Fruit fly (Drosophila melanogaster) whole organism, embryonic: Measurements from ENCODE around the gene CG16779.

Experiments
- ATbp ChIP-seq: fragments of 200-800 bp; sonication (Bioruptor generic); optimal IDR thresholded peaks from 2 replicates; lab custom pipeline; 2017; ENCODE audit warnings: missing biosample characterization, mild to moderate bottlenecking, missing genetic modification characterization, missing genetic modification reagents
- Atf6 ChIP-seq: fragments of 200-800 bp; sonication (Bioruptor generic); IDR thresholded peaks from 2 replicates; pipeline ENCODE4 v1.3.6; 2022; ENCODE audit warnings: missing biosample characterization, missing genetic modification characterization
- Awh ChIP-seq: fragments of 200-800 bp; sonication (Bioruptor generic); IDR thresholded peaks from 2 replicates; pipeline ENCODE4, ENCODE4 v1.3.6; 2022; ENCODE audit warnings: missing biosample characterization, missing genetic modification characterization
- Bteb2 ChIP-seq: fragments of 200-800 bp; sonication (Bioruptor generic); optimal IDR thresholded peaks from 2 replicates; lab custom pipeline; 2016; ENCODE audit warnings: missing biosample characterization, missing genetic modification characterization
- CG1024 ChIP-seq: fragments of 200-800 bp; sonication (Bioruptor generic); IDR thresholded peaks from 2 replicates; pipeline ENCODE4 v1.3.6; 2022; ENCODE audit warnings: missing biosample characterization, missing genetic modification characterization
- CG10543 ChIP-seq: fragments of 200-800 bp; sonication (Bioruptor generic); optimal IDR thresholded peaks from 3 replicates; lab custom pipeline; 2017; ENCODE audit warnings: missing biosample characterization, mild to moderate bottlenecking, missing genetic modification characterization, moderate library complexity
- CG10654 ChIP-seq: fragments of 200-800 bp; sonication (Bioruptor generic); optimal IDR thresholded peaks from 2 replicates; lab custom pipeline; 2016; ENCODE audit warnings: missing biosample characterization, missing genetic modification characterization
- CG11695 ChIP-seq: fragments of 200-800 bp; sonication (Bioruptor generic); IDR thresholded peaks from 3 replicates; pipeline ENCODE4 v1.3.6; 2022; ENCODE audit warnings: missing biosample characterization, missing genetic modification characterization
- CG12236 ChIP-seq: fragments of 200-800 bp; sonication (Bioruptor generic); optimal IDR thresholded peaks from 2 replicates; lab custom pipeline; 2016; ENCODE audit warnings: missing biosample characterization, missing genetic modification characterization
- CG12391 ChIP-seq: fragments of 200-800 bp; sonication (Bioruptor generic); optimal IDR thresholded peaks from 3 replicates; lab custom pipeline; 2018; ENCODE audit warnings: missing biosample characterization, mild to moderate bottlenecking, missing genetic modification characterization, moderate library complexity
- CG14667 ChIP-seq: fragments of 200-800 bp; sonication (Bioruptor generic); IDR thresholded peaks from 2 replicates; pipeline ENCODE4 v1.3.6; 2022; ENCODE audit warnings: missing biosample characterization, missing genetic modification characterization
- CG14965 ChIP-seq: fragments of 200-800 bp; sonication (Bioruptor generic); optimal IDR thresholded peaks from 2 replicates; lab custom pipeline; 2016; ENCODE audit warnings: missing biosample characterization, missing genetic modification characterization, borderline replicate concordance
- CG15601 ChIP-seq: fragments of 200-800 bp; sonication (Bioruptor generic); optimal IDR thresholded peaks from 3 replicates; lab custom pipeline; 2019; ENCODE audit warnings: missing biosample characterization, mild to moderate bottlenecking, missing genetic modification characterization, moderate library complexity
- CG18599 ChIP-seq: fragments of 200-800 bp; sonication (Bioruptor generic); optimal IDR thresholded peaks from 3 replicates; lab custom pipeline; 2017; ENCODE audit warnings: missing biosample characterization, missing genetic modification characterization, mild to moderate bottlenecking, moderate library complexity, missing genetic modification reagents
- CG2116 ChIP-seq: fragments of 200-800 bp; sonication (Bioruptor generic); optimal IDR thresholded peaks from 3 replicates; lab custom pipeline; 2018; ENCODE audit warnings: missing biosample characterization, mild to moderate bottlenecking, missing genetic modification characterization
- CG30403 ChIP-seq: fragments of 200-800 bp; sonication (Bioruptor generic); optimal IDR thresholded peaks from 3 replicates; lab custom pipeline; 2016; ENCODE audit warnings: missing biosample characterization, missing genetic modification characterization
- CG3281 ChIP-seq: fragments of 200-800 bp; sonication (Bioruptor generic); optimal IDR thresholded peaks from 3 replicates; lab custom pipeline; 2017; ENCODE audit warnings: missing biosample characterization, mild to moderate bottlenecking, missing genetic modification characterization
- CG33213 ChIP-seq: fragments of 200-800 bp; sonication (Bioruptor generic); optimal IDR thresholded peaks from 3 replicates; lab custom pipeline; 2016; ENCODE audit warnings: missing biosample characterization, missing genetic modification characterization
- CG4360 ChIP-seq: fragments of 200-800 bp; sonication (Bioruptor generic); IDR thresholded peaks from 2 replicates; pipeline ENCODE4 v1.3.6; 2022; ENCODE audit warnings: missing biosample characterization, missing genetic modification characterization
- CG8478 ChIP-seq: fragments of >200 bp; optimal IDR thresholded peaks from 2 replicates; lab custom pipeline; 2018
- CG9817 ChIP-seq: fragments of 200-800 bp; sonication (Bioruptor generic); optimal IDR thresholded peaks from 2 replicates; lab custom pipeline; 2018; ENCODE audit warnings: missing biosample characterization, mild to moderate bottlenecking, missing genetic modification characterization, moderate library complexity
- CHES-1-like ChIP-seq: fragments of 200-800 bp; sonication (Bioruptor generic); optimal IDR thresholded peaks from 2 replicates; lab custom pipeline; 2016; ENCODE audit warnings: missing biosample characterization, missing genetic modification characterization
- Gug ChIP-seq: fragments of 200-800 bp; sonication (Bioruptor generic); IDR thresholded peaks from 4 replicates; pipeline ENCODE4 v1.3.6; 2022; ENCODE audit warnings: missing biosample characterization, missing genetic modification characterization
- HLH4C ChIP-seq: fragments of 200-800 bp; sonication (Bioruptor generic); IDR thresholded peaks from 3 replicates; pipeline ENCODE4 v1.3.6; 2022; ENCODE audit warnings: missing biosample characterization, missing genetic modification characterization; ENCODE audit not compliant: partially characterized antibody
- Hsf ChIP-seq: fragments of 200-800 bp; sonication (Bioruptor generic); optimal IDR thresholded peaks from 3 replicates; lab custom pipeline; 2016; ENCODE audit warnings: missing biosample characterization, missing genetic modification characterization
- Max ChIP-seq: fragments of 200-800 bp; sonication (Bioruptor generic); optimal IDR thresholded peaks from 2 replicates; lab custom pipeline; 2016; ENCODE audit warnings: missing biosample characterization, mild to moderate bottlenecking, missing genetic modification characterization
- Xrp1 ChIP-seq: fragments of 200-800 bp; sonication (Bioruptor generic); IDR thresholded peaks from 2 replicates; pipeline ENCODE4 v1.3.6; 2022; ENCODE audit warnings: missing biosample characterization, missing genetic modification characterization
- ash1 ChIP-seq: fragments of 200-800 bp; sonication (Bioruptor generic); optimal IDR thresholded peaks from 2 replicates; lab custom pipeline; 2018; ENCODE audit warnings: missing biosample characterization, mild to moderate bottlenecking, missing genetic modification characterization
- ato ChIP-seq: fragments of 200-800 bp; sonication (Bioruptor generic); IDR thresholded peaks from 2 replicates; pipeline ENCODE4 v1.3.6; 2022; ENCODE audit warnings: missing biosample characterization, missing genetic modification characterization; ENCODE audit not compliant: partially characterized antibody
- crc ChIP-seq: fragments of 200-800 bp; sonication (Bioruptor generic); optimal IDR thresholded peaks from 2 replicates; lab custom pipeline; 2016; ENCODE audit warnings: missing biosample characterization, missing genetic modification characterization
- dysf ChIP-seq: fragments of 200-800 bp; sonication (Bioruptor generic); IDR thresholded peaks from 3 replicates; pipeline ENCODE4 v1.3.6; 2022; ENCODE audit warnings: missing biosample characterization, missing genetic modification characterization
- ems ChIP-seq: fragments of 200-800 bp; sonication (Bioruptor generic); optimal IDR thresholded peaks from 3 replicates; lab custom pipeline; 2016; ENCODE audit warnings: missing biosample characterization, missing genetic modification characterization
- eve ChIP-seq, 2 experiments: fragments of >200 bp; optimal IDR thresholded peaks; 2 replicates each; lab custom pipeline; 2017; ENCODE audit warnings: missing biosample characterization in 2 of 2, missing genetic modification characterization in 2 of 2
- fu2 ChIP-seq: fragments of 200-800 bp; sonication (Bioruptor generic); optimal IDR thresholded peaks from 2 replicates; lab custom pipeline; 2016; ENCODE audit warnings: missing biosample characterization, missing genetic modification characterization
- gem ChIP-seq: fragments of 200-800 bp; sonication (Bioruptor generic); optimal IDR thresholded peaks from 2 replicates; lab custom pipeline; 2019; ENCODE audit warnings: missing biosample characterization, mild to moderate bottlenecking, missing genetic modification characterization, moderate library complexity
- grau ChIP-seq: fragments of 200-800 bp; optimal IDR thresholded peaks from 3 replicates; lab custom pipeline; 2019; ENCODE audit warnings: missing biosample characterization, mild to moderate bottlenecking, missing genetic modification characterization, moderate library complexity
- gsb ChIP-seq: fragments of 200-800 bp; sonication (Bioruptor generic); IDR thresholded peaks from 2 replicates; pipeline ENCODE4 v1.3.6; 2022; ENCODE audit warnings: missing biosample characterization, missing genetic modification characterization
- gt ChIP-seq: fragments of 200-800 bp; sonication (Bioruptor generic); IDR thresholded peaks from 2 replicates; pipeline ENCODE4 v1.3.6; 2022; ENCODE audit warnings: missing biosample characterization, missing genetic modification characterization
- h ChIP-seq: fragments of >200 bp; optimal IDR thresholded peaks from 2 replicates; lab custom pipeline; 2017
- hbn ChIP-seq: fragments of 200-800 bp; sonication (Bioruptor generic); IDR thresholded peaks from 2 replicates; pipeline ENCODE4 v1.3.6; 2022; ENCODE audit warnings: missing biosample characterization, missing genetic modification characterization; ENCODE audit not compliant: partially characterized antibody
- her ChIP-seq: fragments of 200-800 bp; sonication (Bioruptor generic); optimal IDR thresholded peaks from 2 replicates; lab custom pipeline; 2016; ENCODE audit warnings: missing biosample characterization, missing genetic modification characterization
- ind ChIP-seq: fragments of 200-800 bp; sonication (Bioruptor generic); optimal IDR thresholded peaks from 3 replicates; lab custom pipeline; 2016; ENCODE audit warnings: missing biosample characterization, missing genetic modification characterization
- kay ChIP-seq: fragments of 200-800 bp; sonication (Bioruptor generic); optimal IDR thresholded peaks from 2 replicates; lab custom pipeline; 2016; ENCODE audit warnings: missing biosample characterization, missing genetic modification characterization
- lbe ChIP-seq: fragments of 200-800 bp; sonication (Bioruptor generic); optimal IDR thresholded peaks from 2 replicates; lab custom pipeline; 2016; ENCODE audit warnings: missing biosample characterization, mild to moderate bottlenecking, missing genetic modification characterization
- odd ChIP-seq: fragments of 200-800 bp; sonication (Bioruptor generic); optimal IDR thresholded peaks from 2 replicates; lab custom pipeline; 2017; ENCODE audit warnings: missing biosample characterization, mild to moderate bottlenecking, missing genetic modification characterization
- p53 ChIP-seq: fragments of 200-800 bp; sonication (Bioruptor generic); optimal IDR thresholded peaks from 2 replicates; lab custom pipeline; 2016; ENCODE audit warnings: missing biosample characterization, missing genetic modification characterization
- pb ChIP-seq: fragments of 200-800 bp; sonication (Bioruptor generic); optimal IDR thresholded peaks from 3 replicates; lab custom pipeline; 2016; ENCODE audit warnings: missing biosample characterization, missing genetic modification characterization
- ranshi ChIP-seq: fragments of 200-800 bp; sonication (Bioruptor generic); IDR thresholded peaks from 2 replicates; pipeline ENCODE4 v1.3.6; 2022; ENCODE audit warnings: missing biosample characterization, missing genetic modification characterization
- sisA ChIP-seq: fragments of 200-800 bp; sonication (Bioruptor generic); IDR thresholded peaks from 2 replicates; pipeline ENCODE4 v1.3.6; 2022; ENCODE audit warnings: missing biosample characterization, missing genetic modification characterization
- slou ChIP-seq: fragments of 200-800 bp; sonication (Bioruptor generic); optimal IDR thresholded peaks from 3 replicates; lab custom pipeline; 2016; ENCODE audit warnings: missing biosample characterization, missing genetic modification characterization
- tap ChIP-seq: fragments of 200-800 bp; optimal IDR thresholded peaks from 3 replicates; lab custom pipeline; 2019; ENCODE audit warnings: missing biosample characterization, mild to moderate bottlenecking, missing genetic modification characterization, moderate library complexity
- usp ChIP-seq: fragments of >200 bp; optimal IDR thresholded peaks from 2 replicates; lab custom pipeline; 2017; ENCODE audit warnings: missing biosample characterization, missing genetic modification characterization
- zfh2 ChIP-seq: fragments of 200-800 bp; sonication (Bioruptor generic); optimal IDR thresholded peaks from 2 replicates; lab custom pipeline; 2016; ENCODE audit warnings: missing biosample characterization, missing genetic modification characterization

Gene CG16779

dm6 chr3R:9428988-9429387 lies 64.5 kb downstream of the CG16779 start (continued):
- TF ChIP-seq Xrp1 (GFP tag; lab: Robert Waterston, UW): peak; percentile 74
- no peak for TF ChIP-seq hbn (GFP tag; lab: Robert Waterston, UW)
- TF ChIP-seq pb (GFP tag; lab: Kevin White, UChicago): no peak
- peak; percentile 94 for TF ChIP-seq CG18599 (GFP tag; lab: Kevin White, UChicago)
- TF ChIP-seq ash1 (GFP tag; lab: Kevin White, UChicago): peak; percentile 34
- no peak for TF ChIP-seq slou
- TF ChIP-seq CG11695: no peak
- no peak for TF ChIP-seq CG2116 (GFP tag; lab: Kevin White, UChicago)
- peak; percentile 53 for TF ChIP-seq zfh2 (GFP tag; lab: Kevin White, UChicago)
- TF ChIP-seq CG15601 (tag; lab: Kevin White, UChicago): peak; percentile 66
- peak; percentile 33 for TF ChIP-seq CG10654 (GFP tag; lab: Kevin White, UChicago)
- peak; percentile 75 for TF ChIP-seq dysf (GFP tag; lab: Robert Waterston, UW)
- no peak for TF ChIP-seq p53 (GFP tag; lab: Kevin White, UChicago)
- no peak for TF ChIP-seq lbe
- TF ChIP-seq crc: peak; percentile 48
- TF ChIP-seq usp (GFP tag; lab: Kevin White, UChicago): no peak
- TF ChIP-seq gsb (GFP tag; lab: Robert Waterston, UW): no peak
- TF ChIP-seq Hsf (GFP tag; lab: Kevin White, UChicago): peak; percentile 44
- peak; percentile 40 for TF ChIP-seq CG30403 (GFP tag; lab: Kevin White, UChicago)
- TF ChIP-seq HLH4C: no peak
- peak; percentile 67 for TF ChIP-seq ind (GFP tag; lab: Kevin White, UChicago)
- TF ChIP-seq kay: peak; percentile 57
- peak; percentile 50 for TF ChIP-seq fu2 (GFP tag; lab: Kevin White, UChicago)
- no peak; the same call in 3 of the 4 replicates for TF ChIP-seq Gug (GFP tag; lab: Robert Waterston, UW)
- TF ChIP-seq CG9817 (tag; lab: Kevin White, UChicago): peak; percentile 48
- TF ChIP-seq ATbp (GFP tag; lab: Kevin White, UChicago): peak; percentile 45
- peak; percentile 58 for TF ChIP-seq Bteb2
- peak; percentile 86 for TF ChIP-seq CG10543 (GFP tag; lab: Kevin White, UChicago)
- peak; percentile 78 for TF ChIP-seq grau (tag; lab: Kevin White, UChicago)
- peak; percentile 76 for TF ChIP-seq CHES-1-like (GFP tag; lab: Kevin White, UChicago)
- no peak for TF ChIP-seq h (lab: Kevin White, UChicago)
- peak; percentile 72 for TF ChIP-seq ems (GFP tag; lab: Kevin White, UChicago)
- TF ChIP-seq Awh: 0 out of 2 replicates have a peak, but pooled peaks have one; percentile 21
- TF ChIP-seq eve (GFP tag; optimal IDR thresholded peaks at IDR 0.05; lab: Kevin White, UChicago): peak in 1 of 2 experiments; percentile 84
- peak; percentile 64 for TF ChIP-seq CG3281 (GFP tag; lab: Kevin White, UChicago)
- TF ChIP-seq CG33213 (GFP tag; lab: Kevin White, UChicago): peak; percentile 13
- peak; percentile 50; the same call in 1 of the 2 replicates for TF ChIP-seq sisA (GFP tag; lab: Robert Waterston, UW)
- TF ChIP-seq CG1024 (GFP tag; lab: Robert Waterston, UW): peak; percentile 2; the same call in 1 of the 2 replicates
- no peak for TF ChIP-seq CG4360 (GFP tag; lab: Robert Waterston, UW)
- peak; percentile 56 for TF ChIP-seq tap (tag; lab: Kevin White, UChicago)
- TF ChIP-seq CG14965 (GFP tag; lab: Kevin White, UChicago): no peak
- no peak for TF ChIP-seq gt
- TF ChIP-seq ato (GFP tag; lab: Robert Waterston, UW): no peak
- peak; percentile 63 for TF ChIP-seq gem (tag; lab: Kevin White, UChicago)
- 0 out of 2 replicates have a peak, but pooled peaks have one; percentile 35 for TF ChIP-seq ranshi
- TF ChIP-seq CG12391 (tag; lab: Kevin White, UChicago): peak; percentile 71
- no peak for TF ChIP-seq CG12236 (GFP tag; lab: Kevin White, UChicago)
- no peak for TF ChIP-seq CG8478
- peak; percentile 60 for TF ChIP-seq her
- peak; percentile 6 for TF ChIP-seq Max (GFP tag; lab: Kevin White, UChicago)
- TF ChIP-seq Atf6: peak; percentile 84
- no peak for TF ChIP-seq CG14667 (GFP tag; lab: Robert Waterston, UW)
- TF ChIP-seq odd: peak; percentile 79
